ENCODE assay signal across 2 fruit fly cellular contexts in genomic region chr2L:19048912-19049311, dm6.
A peak's percentile ranks its signal among the peaks of the same experiment; 100 is the strongest.
TF ChIP-seq lines count a peak whose summit lies in the region.

Gene CG10470, plus strand, starts transcription at chr2L:19049076.

TF ChIP-seq in whole organism, embryonic, 481 proteins besides CTCF, POLR2A, EP300 and RAD21 (continued from another document and continues in another):
- no peak for TF ChIP-seq CG31224 (GFP tag; IDR thresholded peaks at IDR 0.05; lab: Robert Waterston, UW)
- TF ChIP-seq pzg (GFP tag; optimal IDR thresholded peaks at IDR 0.05; lab: Kevin White, UChicago) = peak; percentile 46
- peak; percentile 70 for TF ChIP-seq MESR4 (GFP tag; optimal IDR thresholded peaks at IDR 0.05; lab: Kevin White, UChicago)
- TF ChIP-seq HHEX (GFP tag; optimal IDR thresholded peaks at IDR 0.05; lab: Kevin White, UChicago) = no peak
- no peak for TF ChIP-seq Tbp (GFP tag; optimal IDR thresholded peaks at IDR 0.05; lab: Kevin White, UChicago)
- TF ChIP-seq yki (optimal IDR thresholded peaks at IDR 0.05; lab: Kevin White, UChicago) = no peak
- TF ChIP-seq CG2129 (GFP tag; IDR thresholded peaks at IDR 0.05; lab: Robert Waterston, UW; ENCODE audit: partially characterized antibody) = peak; percentile 50
- no peak for TF ChIP-seq CG14965 (GFP tag; optimal IDR thresholded peaks at IDR 0.05; lab: Kevin White, UChicago; ENCODE audit: borderline replicate concordance)
- TF ChIP-seq crp (GFP tag; optimal IDR thresholded peaks at IDR 0.05; lab: Kevin White, UChicago) = no peak
- no peak for TF ChIP-seq CG3726 (GFP tag; IDR thresholded peaks at IDR 0.05; lab: Robert Waterston, UW)
- no peak for TF ChIP-seq cas (GFP tag; IDR thresholded peaks at IDR 0.05; lab: Robert Waterston, UW)
- TF ChIP-seq ro (GFP tag; IDR thresholded peaks at IDR 0.05; lab: Robert Waterston, UW) = no peak
- TF ChIP-seq CG10565 (GFP tag; optimal IDR thresholded peaks at IDR 0.05; lab: Kevin White, UChicago) = no peak
- TF ChIP-seq Meics (GFP tag; optimal IDR thresholded peaks at IDR 0.05; lab: Kevin White, UChicago) = no peak
- no peak for TF ChIP-seq Myb (GFP tag; optimal IDR thresholded peaks at IDR 0.05; lab: Kevin White, UChicago)
- TF ChIP-seq crol (GFP tag; IDR thresholded peaks at IDR 0.05; lab: Robert Waterston, UW) = no peak
- no peak for TF ChIP-seq org-1 (GFP tag; optimal IDR thresholded peaks at IDR 0.05; lab: Kevin White, UChicago)
- no peak for TF ChIP-seq croc (GFP tag; conservative IDR thresholded peaks at IDR 0.05; lab: Robert Waterston, UW)
- no peak for TF ChIP-seq CG8944 (GFP tag; optimal IDR thresholded peaks at IDR 0.05; lab: Kevin White, UChicago)
- TF ChIP-seq Usf (GFP tag; optimal IDR thresholded peaks at IDR 0.05; lab: Kevin White, UChicago) = no peak
- no peak for TF ChIP-seq vfl (GFP tag; optimal IDR thresholded peaks at IDR 0.05; lab: Kevin White, UChicago)
- no peak for TF ChIP-seq E2f2 (GFP tag; IDR thresholded peaks at IDR 0.05; lab: Robert Waterston, UW)
- no peak for TF ChIP-seq Neu2 (GFP tag; optimal IDR thresholded peaks at IDR 0.05; lab: Kevin White, UChicago; ENCODE audit: borderline replicate concordance)
- no peak for TF ChIP-seq usp (GFP tag; optimal IDR thresholded peaks at IDR 0.05; lab: Kevin White, UChicago)
- TF ChIP-seq pan (optimal IDR thresholded peaks at IDR 0.05; lab: Kevin White, UChicago) = no peak
- no peak for TF ChIP-seq pan (GFP tag; optimal IDR thresholded peaks at IDR 0.05 in 1 of 2, IDR thresholded peaks at IDR 0.05 in 1 of 2)
- peak; percentile 84 for TF ChIP-seq CG13287 (GFP tag; IDR thresholded peaks at IDR 0.05; lab: Robert Waterston, UW; ENCODE audit: partially characterized antibody)
- 0 out of 2 replicates have a peak, but pooled peaks have one; percentile 45 for TF ChIP-seq Xrp1 (GFP tag; IDR thresholded peaks at IDR 0.05; lab: Robert Waterston, UW)
- TF ChIP-seq jing (GFP tag; optimal IDR thresholded peaks at IDR 0.05; lab: Kevin White, UChicago) = no peak
- no peak for TF ChIP-seq Vsx1 (GFP tag; optimal IDR thresholded peaks at IDR 0.05; lab: Kevin White, UChicago)
- no peak for TF ChIP-seq CrebB (tag; optimal IDR thresholded peaks at IDR 0.05; lab: Kevin White, UChicago)
- TF ChIP-seq CG8359 (GFP tag; optimal IDR thresholded peaks at IDR 0.05; lab: Kevin White, UChicago; ENCODE audit: borderline replicate concordance) = no peak
- peak; percentile 75 for TF ChIP-seq CG7963 (GFP tag; IDR thresholded peaks at IDR 0.05; lab: Robert Waterston, UW; ENCODE audit: partially characterized antibody)
- TF ChIP-seq caup (GFP tag; optimal IDR thresholded peaks at IDR 0.05; lab: Kevin White, UChicago; ENCODE audit: severe bottlenecking) = no peak
- TF ChIP-seq Lhr (GFP tag; optimal IDR thresholded peaks at IDR 0.05; lab: Kevin White, UChicago) = no peak
- TF ChIP-seq HLH4C (GFP tag; IDR thresholded peaks at IDR 0.05; lab: Robert Waterston, UW; ENCODE audit: partially characterized antibody) = peak; percentile 81
- peak; percentile 54 for TF ChIP-seq CG17829 (tag; optimal IDR thresholded peaks at IDR 0.05; lab: Kevin White, UChicago)
- no peak for TF ChIP-seq CG1602 (GFP tag; optimal IDR thresholded peaks at IDR 0.05; lab: Kevin White, UChicago)
- TF ChIP-seq lola (GFP tag; optimal IDR thresholded peaks at IDR 0.05; lab: Kevin White, UChicago) = peak in 1 of 3 experiments; percentile 34
- no peak for TF ChIP-seq nerfin-1 (tag; optimal IDR thresholded peaks at IDR 0.05; lab: Kevin White, UChicago)
- TF ChIP-seq jumu (GFP tag; optimal IDR thresholded peaks at IDR 0.05; lab: Kevin White, UChicago) = no peak
- no peak for TF ChIP-seq kay (GFP tag; optimal IDR thresholded peaks at IDR 0.05; lab: Kevin White, UChicago)
- TF ChIP-seq lov (optimal IDR thresholded peaks at IDR 0.05; lab: Kevin White, UChicago) = no peak
- no peak for TF ChIP-seq lov (GFP tag; IDR thresholded peaks at IDR 0.05; lab: Robert Waterston, UW)
- no peak for TF ChIP-seq schlank (tag; optimal IDR thresholded peaks at IDR 0.05; lab: Kevin White, UChicago)
- TF ChIP-seq CG10366 (GFP tag; IDR thresholded peaks at IDR 0.05; lab: Robert Waterston, UW) = no peak
- TF ChIP-seq CG13894 (tag; optimal IDR thresholded peaks at IDR 0.05; lab: Kevin White, UChicago) = no peak
- TF ChIP-seq sc (optimal IDR thresholded peaks at IDR 0.05; lab: Kevin White, UChicago) = no peak
- no peak for TF ChIP-seq sc (GFP tag; optimal IDR thresholded peaks at IDR 0.05; lab: Kevin White, UChicago)
- TF ChIP-seq CG5245 (GFP tag; optimal IDR thresholded peaks at IDR 0.05; lab: Kevin White, UChicago) = no peak
- TF ChIP-seq Sox102F (GFP tag; optimal IDR thresholded peaks at IDR 0.05; lab: Kevin White, UChicago) = peak; percentile 18
- TF ChIP-seq fru (optimal IDR thresholded peaks at IDR 0.05; lab: Kevin White, UChicago) = no peak
- TF ChIP-seq NK7.1 (GFP tag; optimal IDR thresholded peaks at IDR 0.05; lab: Kevin White, UChicago) = no peak
- peak; percentile 36; the same call in 1 of the 2 replicates for TF ChIP-seq CG42726 (GFP tag; IDR thresholded peaks at IDR 0.05; lab: Robert Waterston, UW; ENCODE audit: partially characterized antibody)
- no peak for TF ChIP-seq CG33213 (GFP tag; optimal IDR thresholded peaks at IDR 0.05; lab: Kevin White, UChicago)
- TF ChIP-seq eve (GFP tag; optimal IDR thresholded peaks at IDR 0.05; lab: Kevin White, UChicago) = no peak
- TF ChIP-seq dimm (GFP tag; IDR thresholded peaks at IDR 0.05; lab: Robert Waterston, UW) = no peak
- peak; percentile 29 for TF ChIP-seq YL-1 (GFP tag; optimal IDR thresholded peaks at IDR 0.05; lab: Kevin White, UChicago)
- no peak for TF ChIP-seq toy (GFP tag; IDR thresholded peaks at IDR 0.05; lab: Robert Waterston, UW)
- TF ChIP-seq gem (tag; optimal IDR thresholded peaks at IDR 0.05; lab: Kevin White, UChicago) = peak; percentile 65
- TF ChIP-seq CG1529 (GFP tag; optimal IDR thresholded peaks at IDR 0.05; lab: Kevin White, UChicago) = no peak
- no peak for TF ChIP-seq Ada2b (GFP tag; IDR thresholded peaks at IDR 0.05; lab: Robert Waterston, UW)
- TF ChIP-seq dmrt11E (tag; optimal IDR thresholded peaks at IDR 0.05; lab: Kevin White, UChicago) = no peak
- TF ChIP-seq tio (GFP tag; optimal IDR thresholded peaks at IDR 0.05; lab: Kevin White, UChicago) = no peak
- TF ChIP-seq CG3847 (GFP tag; IDR thresholded peaks at IDR 0.05; lab: Robert Waterston, UW) = no peak
- peak; percentile 41; the same call in 2 of the 3 replicates for TF ChIP-seq CG17361 (GFP tag; IDR thresholded peaks at IDR 0.05; lab: Robert Waterston, UW)
- TF ChIP-seq Adf1 (GFP tag; IDR thresholded peaks at IDR 0.05; lab: Robert Waterston, UW) = no peak

TF ChIP-seq in whole organism, prepupa, 60 proteins besides CTCF, POLR2A, EP300 and RAD21 (continued from another document):
- TF ChIP-seq esn (GFP tag; optimal IDR thresholded peaks at IDR 0.05; lab: Kevin White, UChicago) (peak; percentile 34), CG15336 (GFP tag; IDR thresholded peaks at IDR 0.05; lab: Robert Waterston, UW) (no peak), CG3919 (GFP tag; optimal IDR thresholded peaks at IDR 0.05; lab: Kevin White, UChicago) (no peak), Eip75B (GFP tag; optimal IDR thresholded peaks at IDR 0.05; lab: Kevin White, UChicago) (no peak), cyc (GFP tag; optimal IDR thresholded peaks at IDR 0.05; lab: Kevin White, UChicago) (no peak)
